Fruit fly (Drosophila melanogaster) S2 (cell line): Measurements from ENCODE around the gene Lsp2.

Experiments used
- CG8478 ChIP-seq: fragments of >200 bp; optimal IDR thresholded peaks from 2 replicates; lab custom pipeline; 2018
- CTCF ChIP-seq, 2 experiments: fragments of >200 bp; optimal IDR thresholded peaks; 2 replicates each; lab custom pipeline; 2018

- TF ChIP-seq CG8478 (lab: Kevin White, UChicago) = no peak
- no peak for TF ChIP-seq CTCF (optimal IDR thresholded peaks at IDR 0.05; lab: Kevin White, UChicago)
These were observed 10.6 kb upstream of the Lsp2 start for dm6 chr3L:12118631-12119030.
